Fruit fly (Drosophila melanogaster) whole organism, embryonic: ENCODE results near the gene Ced-12.
A peak's percentile ranks its signal among the peaks of the same experiment; 100 is the strongest.

Experiments
- Adf1 ChIP-seq: fragments of 200-800 bp; sonication (Bioruptor generic); IDR thresholded peaks from 2 replicates; pipeline ENCODE4 v1.3.6; 2022; ENCODE audit warnings: missing biosample characterization, missing genetic modification characterization
- CG10959 ChIP-seq: fragments of 200-800 bp; sonication (Bioruptor generic); IDR thresholded peaks from 2 replicates; pipeline ENCODE4 v1.3.6; 2022; ENCODE audit warnings: missing biosample characterization, missing genetic modification characterization
- CG11456 ChIP-seq: fragments of 200-800 bp; sonication (Bioruptor generic); IDR thresholded peaks from 3 replicates; pipeline ENCODE4 v1.3.6; 2022; ENCODE audit warnings: missing biosample characterization, missing genetic modification characterization
- CG12071 ChIP-seq: fragments of 200-800 bp; sonication (Bioruptor generic); optimal IDR thresholded peaks from 3 replicates; lab custom pipeline; 2018; ENCODE audit warnings: missing biosample characterization, mild to moderate bottlenecking, missing genetic modification characterization
- CG12219 ChIP-seq: fragments of 200-800 bp; sonication (Bioruptor generic); optimal IDR thresholded peaks from 3 replicates; lab custom pipeline; 2018; ENCODE audit warnings: missing biosample characterization, mild to moderate bottlenecking, missing genetic modification characterization
- CG12942 ChIP-seq: fragments of 200-800 bp; sonication (Bioruptor generic); optimal IDR thresholded peaks from 3 replicates; lab custom pipeline; 2016; ENCODE audit warnings: missing biosample characterization, missing genetic modification characterization
- CG13624 ChIP-seq: fragments of 200-800 bp; sonication (Bioruptor generic); optimal IDR thresholded peaks from 2 replicates; lab custom pipeline; 2016; ENCODE audit warnings: missing biosample characterization, missing genetic modification characterization
- CG14014 ChIP-seq: fragments of 200-800 bp; sonication (Bioruptor generic); IDR thresholded peaks from 2 replicates; pipeline ENCODE4 v1.3.6; 2022; ENCODE audit warnings: missing biosample characterization, missing genetic modification characterization
- CG17359 ChIP-seq: fragments of 200-800 bp; sonication (Bioruptor generic); optimal IDR thresholded peaks from 3 replicates; lab custom pipeline; 2018; ENCODE audit warnings: missing biosample characterization, mild to moderate bottlenecking, missing genetic modification characterization, moderate library complexity
- CG17361 ChIP-seq: fragments of 200-800 bp; sonication (Bioruptor generic); IDR thresholded peaks from 3 replicates; pipeline ENCODE4 v1.3.6; 2022; ENCODE audit warnings: missing biosample characterization, missing genetic modification characterization
- CG17612 ChIP-seq: fragments of 200-800 bp; sonication (Bioruptor generic); IDR thresholded peaks from 2 replicates; pipeline ENCODE4 v1.3.6; 2022; ENCODE audit warnings: missing biosample characterization, missing genetic modification characterization
- CG17802 ChIP-seq: fragments of 200-800 bp; sonication (Bioruptor generic); optimal IDR thresholded peaks from 2 replicates; lab custom pipeline; 2018; ENCODE audit warnings: missing biosample characterization, mild to moderate bottlenecking, missing genetic modification characterization, moderate library complexity
- CG31441 ChIP-seq: fragments of 200-800 bp; sonication (Bioruptor generic); IDR thresholded peaks from 2 replicates; pipeline ENCODE4 v1.3.6; 2022; ENCODE audit warnings: missing biosample characterization, missing genetic modification characterization
- CG33213 ChIP-seq: fragments of 200-800 bp; sonication (Bioruptor generic); optimal IDR thresholded peaks from 3 replicates; lab custom pipeline; 2016; ENCODE audit warnings: missing biosample characterization, missing genetic modification characterization
- CG4854 ChIP-seq: fragments of 200-800 bp; sonication (Bioruptor generic); optimal IDR thresholded peaks from 2 replicates; lab custom pipeline; 2016; ENCODE audit warnings: missing biosample characterization, missing genetic modification characterization, inconsistent platforms
- CG6272 ChIP-seq: fragments of 200-800 bp; sonication (Bioruptor generic); IDR thresholded peaks from 2 replicates; pipeline ENCODE4 v1.3.6; 2022; ENCODE audit warnings: missing biosample characterization, missing genetic modification characterization
- CG6813 ChIP-seq: fragments of 200-800 bp; sonication (Bioruptor generic); optimal IDR thresholded peaks from 2 replicates; lab custom pipeline; 2017; ENCODE audit warnings: missing biosample characterization, missing genetic modification characterization, mild to moderate bottlenecking, moderate library complexity, missing genetic modification reagents
- CG8359 ChIP-seq: fragments of 200-800 bp; sonication (Bioruptor generic); optimal IDR thresholded peaks from 2 replicates; lab custom pipeline; 2017; ENCODE audit warnings: missing biosample characterization, mild to moderate bottlenecking, missing genetic modification characterization, borderline replicate concordance
- CG8765 ChIP-seq: fragments of 200-800 bp; sonication (Bioruptor generic); IDR thresholded peaks from 2 replicates; pipeline ENCODE4 v1.3.6; 2022; ENCODE audit warnings: missing biosample characterization, missing genetic modification characterization
- Chrac-16 ChIP-seq: fragments of 200-800 bp; sonication (Bioruptor generic); optimal IDR thresholded peaks from 3 replicates; lab custom pipeline; 2016; ENCODE audit warnings: missing biosample characterization, missing genetic modification characterization
- Doc2 ChIP-seq: fragments of 200-800 bp; sonication (Bioruptor generic); IDR thresholded peaks from 2 replicates; pipeline ENCODE4 v1.3.6; 2022; ENCODE audit warnings: missing biosample characterization, missing genetic modification characterization
- H2.0 ChIP-seq: fragments of 200-800 bp; sonication (Bioruptor generic); IDR thresholded peaks from 2 replicates; pipeline ENCODE4 v1.3.6; 2022; ENCODE audit warnings: missing biosample characterization, missing genetic modification characterization
- Hmx ChIP-seq: fragments of 200-800 bp; sonication (Bioruptor generic); optimal IDR thresholded peaks from 2 replicates; lab custom pipeline; 2016; ENCODE audit warnings: missing biosample characterization, missing genetic modification characterization
- Mad ChIP-seq: fragments of 200-800 bp; sonication (Bioruptor generic); optimal IDR thresholded peaks from 2 replicates; lab custom pipeline; 2016; ENCODE audit warnings: missing biosample characterization, missing genetic modification characterization
- Mrtf ChIP-seq: fragments of 200-800 bp; sonication (Bioruptor generic); IDR thresholded peaks from 3 replicates; pipeline ENCODE4 v1.3.6; 2022; ENCODE audit warnings: missing biosample characterization, missing genetic modification characterization
- Poxn ChIP-seq: fragments of 200-800 bp; sonication (Bioruptor generic); IDR thresholded peaks from 2 replicates; pipeline ENCODE4 v1.3.6; 2022; ENCODE audit warnings: missing biosample characterization, missing genetic modification characterization
- Side ChIP-seq: fragments of 200-800 bp; sonication (Bioruptor generic); optimal IDR thresholded peaks from 2 replicates; lab custom pipeline; 2016; ENCODE audit warnings: missing biosample characterization, missing genetic modification characterization
- Sox102F ChIP-seq: fragments of 200-800 bp; sonication (Bioruptor generic); optimal IDR thresholded peaks from 2 replicates; lab custom pipeline; 2018; ENCODE audit warnings: missing biosample characterization, mild to moderate bottlenecking, missing genetic modification characterization, moderate library complexity
- Ssrp ChIP-seq: fragments of 200-800 bp; sonication (Bioruptor generic); optimal IDR thresholded peaks from 2 replicates; lab custom pipeline; 2018; ENCODE audit warnings: missing biosample characterization, mild to moderate bottlenecking, missing genetic modification characterization, moderate library complexity
- Trl ChIP-seq, 3 experiments: fragments of >200 bp in 2 of 3; fragments of 200-800 bp in 1 of 3; sonication (Bioruptor generic) in 1 of 3; optimal IDR thresholded peaks; 2 replicates in 1 of 3; 3 replicates in 2 of 3; lab custom pipeline; 2016 to 2017; ENCODE audit warnings: missing biosample characterization in 1 of 3, missing genetic modification characterization in 1 of 3
- Xbp1 ChIP-seq: fragments of 200-800 bp; sonication (Bioruptor generic); optimal IDR thresholded peaks from 3 replicates; lab custom pipeline; 2016; ENCODE audit warnings: missing biosample characterization, mild to moderate bottlenecking, missing genetic modification characterization
- ara ChIP-seq: fragments of 200-800 bp; sonication (Bioruptor generic); IDR thresholded peaks from 2 replicates; pipeline ENCODE4 v1.3.6; 2022; ENCODE audit warnings: missing biosample characterization, missing genetic modification characterization
- bcd ChIP-seq: fragments of 200-800 bp; sonication (Bioruptor generic); optimal IDR thresholded peaks from 2 replicates; lab custom pipeline; 2017; ENCODE audit warnings: missing biosample characterization, mild to moderate bottlenecking, missing genetic modification characterization
- cato ChIP-seq: fragments of 200-800 bp; sonication (Bioruptor generic); optimal IDR thresholded peaks from 2 replicates; lab custom pipeline; 2016; ENCODE audit warnings: missing biosample characterization, missing genetic modification characterization, borderline replicate concordance
- crp ChIP-seq, 2 experiments: fragments of 200-800 bp; sonication (Bioruptor generic); optimal IDR thresholded peaks; 2 replicates in 1 of 2; 3 replicates in 1 of 2; lab custom pipeline; 2017; ENCODE audit warnings: missing biosample characterization in 2 of 2, missing genetic modification characterization in 2 of 2, mild to moderate bottlenecking in 1 of 2, moderate library complexity in 1 of 2
- danr ChIP-seq: fragments of 200-800 bp; sonication (Bioruptor generic); IDR thresholded peaks from 2 replicates; pipeline ENCODE4 v1.3.6; 2022; ENCODE audit warnings: missing biosample characterization, missing genetic modification characterization
- gro ChIP-seq: fragments of 200-800 bp; sonication (Bioruptor generic); optimal IDR thresholded peaks from 2 replicates; lab custom pipeline; 2016; ENCODE audit warnings: missing biosample characterization, missing genetic modification characterization
- ham ChIP-seq: fragments of 200-800 bp; sonication (Bioruptor generic); IDR thresholded peaks from 2 replicates; pipeline ENCODE4 v1.3.6; 2022; ENCODE audit warnings: missing biosample characterization, missing genetic modification characterization
- ind ChIP-seq: fragments of 200-800 bp; sonication (Bioruptor generic); optimal IDR thresholded peaks from 3 replicates; lab custom pipeline; 2016; ENCODE audit warnings: missing biosample characterization, missing genetic modification characterization
- insv ChIP-seq, 2 experiments: fragments of 200-800 bp; sonication (Bioruptor generic); optimal IDR thresholded peaks; 3 replicates each; lab custom pipeline; 2016 to 2018; ENCODE audit warnings: missing biosample characterization in 2 of 2, missing genetic modification characterization in 2 of 2
- lov ChIP-seq, 2 experiments: fragments of 200-800 bp in 1 of 2; fragments of >200 bp in 1 of 2; sonication (Bioruptor generic) in 1 of 2; IDR thresholded peaks in 1 of 2; optimal IDR thresholded peaks in 1 of 2; 2 replicates in 1 of 2; 3 replicates in 1 of 2; pipeline versions ENCODE4 v1.3.6 to Lab custom; 2017 to 2022; ENCODE audit warnings: missing biosample characterization in 1 of 2, missing genetic modification characterization in 1 of 2
- luna ChIP-seq: fragments of 200-800 bp; sonication (Bioruptor generic); optimal IDR thresholded peaks from 2 replicates; lab custom pipeline; 2016; ENCODE audit warnings: missing biosample characterization, missing genetic modification characterization
- sc ChIP-seq, 3 experiments: fragments of >200 bp in 2 of 3; fragments of 200-800 bp in 1 of 3; sonication (Bioruptor generic) in 1 of 3; optimal IDR thresholded peaks; 2 replicates in 2 of 3; 3 replicates in 1 of 3; lab custom pipeline; 2017; ENCODE audit warnings: mild to moderate bottlenecking in 1 of 3, missing biosample characterization in 1 of 3, missing genetic modification characterization in 1 of 3, missing genetic modification reagents in 1 of 3
- scrt ChIP-seq: fragments of 200-800 bp; sonication (Bioruptor generic); optimal IDR thresholded peaks from 2 replicates; lab custom pipeline; 2018; ENCODE audit warnings: missing biosample characterization, mild to moderate bottlenecking, missing genetic modification characterization, moderate library complexity
- sens-2 ChIP-seq: fragments of 200-800 bp; sonication (Bioruptor generic); IDR thresholded peaks from 2 replicates; pipeline ENCODE4 v1.3.6; 2022; ENCODE audit warnings: missing biosample characterization, missing genetic modification characterization
- sqz ChIP-seq: fragments of 200-800 bp; sonication (Bioruptor generic); optimal IDR thresholded peaks from 3 replicates; lab custom pipeline; 2018; ENCODE audit warnings: missing biosample characterization, mild to moderate bottlenecking, missing genetic modification characterization
- stwl ChIP-seq: fragments of 200-800 bp; sonication (Bioruptor generic); optimal IDR thresholded peaks from 3 replicates; lab custom pipeline; 2018; ENCODE audit warnings: missing biosample characterization, mild to moderate bottlenecking, missing genetic modification characterization, moderate library complexity
- trem ChIP-seq: fragments of 200-800 bp; optimal IDR thresholded peaks from 3 replicates; lab custom pipeline; 2019; ENCODE audit warnings: missing biosample characterization, mild to moderate bottlenecking, missing genetic modification characterization, moderate library complexity
- vfl ChIP-seq: fragments of 200-800 bp; sonication (Bioruptor generic); optimal IDR thresholded peaks from 2 replicates; lab custom pipeline; 2016; ENCODE audit warnings: missing biosample characterization, missing genetic modification characterization
- zf30C ChIP-seq: fragments of 200-800 bp; sonication (Bioruptor generic); optimal IDR thresholded peaks from 3 replicates; lab custom pipeline; 2018; ENCODE audit warnings: missing biosample characterization, mild to moderate bottlenecking, missing genetic modification characterization

Ced-12 gene

dm6 chr2L:12055837-12056388 lies 41.7 kb upstream of the Ced-12 start, which contains the start of the genes JhI-21, RpL7-like and CG34164 (continued):
- TF ChIP-seq zf30C (GFP tag; lab: Kevin White, UChicago) (no peak), CG6272 (GFP tag; lab: Robert Waterston, UW) (no peak), Mad (GFP tag; lab: Kevin White, UChicago) (no peak), CG6813 (no peak), bcd (GFP tag; lab: Kevin White, UChicago) (no peak), CG14014 (no peak), CG13624 (GFP tag; lab: Kevin White, UChicago) (no peak), sens-2 (GFP tag; lab: Robert Waterston, UW) (no peak), Hmx (GFP tag; lab: Kevin White, UChicago) (no peak), Chrac-16 (GFP tag; lab: Kevin White, UChicago) (no peak), CG31441 (GFP tag; lab: Robert Waterston, UW) (no peak; the same call in 1 of the 2 replicates), CG4854 (GFP tag; lab: Kevin White, UChicago) (no peak), luna (GFP tag; lab: Kevin White, UChicago) (no peak), danr (GFP tag; lab: Robert Waterston, UW) (no peak), CG17612 (GFP tag; lab: Robert Waterston, UW) (no peak), Ssrp (tag; lab: Kevin White, UChicago) (no peak), trem (peak; percentile 69), lov (optimal IDR thresholded peaks at IDR 0.05; lab: Kevin White, UChicago) (no peak), lov (GFP tag; IDR thresholded peaks at IDR 0.05; lab: Robert Waterston, UW) (no peak), ara (no peak), CG12942 (GFP tag; lab: Kevin White, UChicago) (no peak), vfl (GFP tag; lab: Kevin White, UChicago) (no peak), Sox102F (GFP tag; lab: Kevin White, UChicago) (no peak), Adf1 (GFP tag; lab: Robert Waterston, UW) (no peak), gro (GFP tag; lab: Kevin White, UChicago) (peak; percentile 44), CG17359 (tag; lab: Kevin White, UChicago) (peak; percentile 18), Trl (optimal IDR thresholded peaks at IDR 0.05; lab: Kevin White, UChicago) (peak; percentile 96 to 99), Trl (GFP tag; optimal IDR thresholded peaks at IDR 0.05; lab: Kevin White, UChicago) (peak; percentile 62), CG12071 (GFP tag; lab: Kevin White, UChicago) (no peak), Poxn (GFP tag; lab: Robert Waterston, UW) (no peak), cato (GFP tag; lab: Kevin White, UChicago) (no peak), CG10959 (GFP tag; lab: Robert Waterston, UW) (no peak), Mrtf (no peak), CG8359 (GFP tag; lab: Kevin White, UChicago) (no peak), ham (GFP tag; lab: Robert Waterston, UW) (no peak), CG11456 (no peak), Side (GFP tag; lab: Kevin White, UChicago) (peak; percentile 12), Doc2 (GFP tag; lab: Robert Waterston, UW) (no peak), sqz (GFP tag; lab: Kevin White, UChicago) (peak; percentile 94), Xbp1 (GFP tag; lab: Kevin White, UChicago) (no peak), CG17361 (peak; percentile 31; the same call in 1 of the 3 replicates), CG12219 (GFP tag; lab: Kevin White, UChicago) (no peak), CG8765 (GFP tag; lab: Robert Waterston, UW) (no peak), CG17802 (tag; lab: Kevin White, UChicago) (no peak), ind (GFP tag; lab: Kevin White, UChicago) (no peak), H2.0 (GFP tag; lab: Robert Waterston, UW) (no peak), sc (optimal IDR thresholded peaks at IDR 0.05; lab: Kevin White, UChicago) (no peak), sc (GFP tag; optimal IDR thresholded peaks at IDR 0.05; lab: Kevin White, UChicago) (no peak), CG33213 (GFP tag; lab: Kevin White, UChicago) (no peak), stwl (tag; lab: Kevin White, UChicago) (peak; percentile 32), crp (GFP tag; optimal IDR thresholded peaks at IDR 0.05; lab: Kevin White, UChicago) (peak in 1 of 2 experiments; percentile 79), insv (GFP tag; optimal IDR thresholded peaks at IDR 0.05; lab: Kevin White, UChicago) (no peak), scrt (GFP tag; lab: Kevin White, UChicago) (peak; percentile 97)
